Fruit fly (Drosophila melanogaster) whole organism, adult: ENCODE measurements around the gene opa.

ENCODE experiments used
- CG11617 ChIP-seq: fragments of 200-800 bp; sonication (Bioruptor generic); optimal IDR thresholded peaks from 2 replicates; lab custom pipeline; 2017; ENCODE audit warnings: mild to moderate bottlenecking, missing biosample characterization, missing genetic modification reagents, missing genetic modification characterization
- CG12768 ChIP-seq: fragments of 200-800 bp; sonication (Bioruptor generic); optimal IDR thresholded peaks from 2 replicates; lab custom pipeline; 2017; ENCODE audit warnings: missing biosample characterization, missing genetic modification characterization, mild to moderate bottlenecking, moderate library complexity, missing genetic modification reagents
- CG14711 ChIP-seq: fragments of 200-800 bp; sonication (Bioruptor generic); optimal IDR thresholded peaks from 2 replicates; lab custom pipeline; 2018; ENCODE audit warnings: missing biosample characterization, mild to moderate bottlenecking, missing genetic modification characterization, moderate library complexity
- CG1620 ChIP-seq: fragments of 200-800 bp; sonication (Bioruptor generic); optimal IDR thresholded peaks from 2 replicates; lab custom pipeline; 2016; ENCODE audit warnings: missing biosample characterization, missing genetic modification characterization
- CG33017 ChIP-seq: fragments of 200-800 bp; sonication (Bioruptor generic); optimal IDR thresholded peaks from 2 replicates; lab custom pipeline; 2018; ENCODE audit warnings: missing biosample characterization, mild to moderate bottlenecking, missing genetic modification characterization, moderate library complexity
- CG5204 ChIP-seq: fragments of 200-800 bp; sonication (Bioruptor generic); optimal IDR thresholded peaks from 2 replicates; lab custom pipeline; 2016; ENCODE audit warnings: missing biosample characterization, missing genetic modification characterization
- CG7045 ChIP-seq: fragments of 200-800 bp; sonication (Bioruptor generic); optimal IDR thresholded peaks from 2 replicates; lab custom pipeline; 2017; ENCODE audit warnings: missing biosample characterization, mild to moderate bottlenecking, missing genetic modification characterization
- CG7101 ChIP-seq: fragments of 200-800 bp; sonication (Bioruptor generic); optimal IDR thresholded peaks from 2 replicates; lab custom pipeline; 2018; ENCODE audit warnings: missing biosample characterization, mild to moderate bottlenecking, missing genetic modification characterization, moderate library complexity
- Clk ChIP-seq: fragments of 200-800 bp; sonication (Bioruptor generic); optimal IDR thresholded peaks from 2 replicates; lab custom pipeline; 2017; ENCODE audit warnings: missing biosample characterization, missing genetic modification characterization
- Crg-1 ChIP-seq: fragments of 200-800 bp; sonication (Bioruptor generic); optimal IDR thresholded peaks from 2 replicates; lab custom pipeline; 2016; ENCODE audit warnings: missing biosample characterization, missing genetic modification characterization
- Hr96 ChIP-seq: fragments of 200-800 bp; sonication (Bioruptor generic); optimal IDR thresholded peaks from 2 replicates; lab custom pipeline; 2016; ENCODE audit warnings: missing biosample characterization, missing genetic modification characterization
- Mnt ChIP-seq: fragments of 200-800 bp; sonication (Bioruptor generic); optimal IDR thresholded peaks from 2 replicates; lab custom pipeline; 2016; ENCODE audit warnings: missing biosample characterization, mild to moderate bottlenecking, missing genetic modification characterization
- bab1 ChIP-seq: fragments of 200-800 bp; sonication (Bioruptor generic); optimal IDR thresholded peaks from 3 replicates; lab custom pipeline; 2019; ENCODE audit warnings: missing biosample characterization, mild to moderate bottlenecking, missing genetic modification characterization, moderate library complexity
- cic ChIP-seq: fragments of 200-800 bp; sonication (Bioruptor generic); optimal IDR thresholded peaks from 2 replicates; lab custom pipeline; 2017; ENCODE audit warnings: missing biosample characterization, mild to moderate bottlenecking, missing genetic modification characterization, moderate library complexity
- cnc ChIP-seq, 2 experiments: fragments of >200 bp; optimal IDR thresholded peaks; 2 replicates each; lab custom pipeline; 2017
- kay ChIP-seq: fragments of 200-800 bp; sonication (Bioruptor generic); peaks from one replicate; lab custom pipeline; 2016; ENCODE audit warnings: missing biosample characterization, missing genetic modification characterization, borderline replicate concordance
- ovo ChIP-seq: fragments of 200-800 bp; sonication (Bioruptor generic); optimal IDR thresholded peaks from 2 replicates; lab custom pipeline; 2016; ENCODE audit warnings: missing biosample characterization, missing genetic modification characterization
- pad ChIP-seq: fragments of 200-800 bp; sonication (Bioruptor generic); optimal IDR thresholded peaks from 3 replicates; lab custom pipeline; 2017; ENCODE audit warnings: missing biosample characterization, missing genetic modification characterization, mild to moderate bottlenecking, moderate library complexity, missing genetic modification reagents
- tj ChIP-seq: fragments of 200-800 bp; sonication (Bioruptor generic); optimal IDR thresholded peaks from 3 replicates; lab custom pipeline; 2017; ENCODE audit warnings: missing biosample characterization, mild to moderate bottlenecking, missing genetic modification characterization, moderate library complexity
- toe ChIP-seq: fragments of 200-800 bp; sonication (Bioruptor generic); optimal IDR thresholded peaks from 2 replicates; lab custom pipeline; 2016; ENCODE audit warnings: missing biosample characterization, missing genetic modification characterization

The opa gene

DNA sequence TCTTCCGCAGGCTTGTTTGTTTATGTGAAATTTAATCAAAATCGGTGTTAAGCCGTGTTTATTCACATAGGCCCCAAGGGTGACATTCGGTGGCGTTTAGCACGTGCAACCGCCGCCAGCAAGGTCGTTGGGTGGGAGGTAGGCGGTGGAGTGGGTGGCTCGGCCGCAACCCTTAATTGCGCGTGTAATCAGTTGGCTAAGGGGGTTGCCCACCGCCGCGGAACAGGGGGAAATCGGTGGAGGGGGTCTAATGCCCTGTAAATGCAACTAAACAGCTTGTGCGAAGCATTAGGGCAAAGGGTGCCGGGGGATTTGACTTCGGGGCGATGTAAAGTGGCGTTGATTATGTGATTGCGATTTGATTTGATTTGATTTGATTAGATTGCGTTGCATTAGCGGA, 51.0 kb downstream of the opa start:
- TF ChIP-seq Clk (no peak), CG14711 (tag; lab: Kevin White, UChicago) (no peak), CG1620 (GFP tag; lab: Kevin White, UChicago) (no peak), cnc (optimal IDR thresholded peaks at IDR 0.05; lab: Kevin White, UChicago) (no peak), CG5204 (GFP tag; lab: Kevin White, UChicago) (no peak), bab1 (GFP tag; lab: Kevin White, UChicago) (no peak)

DNA sequence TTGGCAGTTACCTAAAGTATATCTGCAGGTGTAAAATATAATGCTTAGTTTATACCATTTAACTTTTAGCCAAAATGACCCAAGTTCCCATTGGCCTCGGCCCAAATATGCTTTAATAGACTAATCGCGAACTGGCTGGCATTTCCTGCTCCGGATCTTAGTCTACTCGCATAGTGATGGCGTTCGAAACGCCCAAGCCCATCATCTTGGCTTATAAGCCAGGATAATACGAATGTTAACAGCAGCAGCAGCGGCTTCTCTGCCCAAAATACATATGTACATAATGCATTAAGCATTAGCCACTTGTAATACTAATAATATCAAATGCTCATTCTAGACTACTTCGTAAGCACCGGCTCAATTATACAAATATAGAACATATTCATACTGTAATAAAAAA, 52.2 kb downstream of the opa start:
- TF ChIP-seq CG7101 (tag; lab: Kevin White, UChicago) (no peak), tj (GFP tag; lab: Kevin White, UChicago) (no peak), ovo (GFP tag; lab: Kevin White, UChicago) (no peak), pad (no peak), CG7045 (GFP tag; lab: Kevin White, UChicago) (no peak), Clk (no peak), CG1620 (GFP tag; lab: Kevin White, UChicago) (no peak), CG12768 (GFP tag; lab: Kevin White, UChicago) (no peak), CG11617 (GFP tag; lab: Kevin White, UChicago) (no peak), toe (GFP tag; lab: Kevin White, UChicago) (no peak), CG14711 (tag; lab: Kevin White, UChicago) (no peak), kay (no peak), cnc (optimal IDR thresholded peaks at IDR 0.05; lab: Kevin White, UChicago) (no peak), CG33017 (tag; lab: Kevin White, UChicago) (no peak), CG5204 (GFP tag; lab: Kevin White, UChicago) (no peak), Crg-1 (GFP tag; lab: Kevin White, UChicago) (no peak)

DNA sequence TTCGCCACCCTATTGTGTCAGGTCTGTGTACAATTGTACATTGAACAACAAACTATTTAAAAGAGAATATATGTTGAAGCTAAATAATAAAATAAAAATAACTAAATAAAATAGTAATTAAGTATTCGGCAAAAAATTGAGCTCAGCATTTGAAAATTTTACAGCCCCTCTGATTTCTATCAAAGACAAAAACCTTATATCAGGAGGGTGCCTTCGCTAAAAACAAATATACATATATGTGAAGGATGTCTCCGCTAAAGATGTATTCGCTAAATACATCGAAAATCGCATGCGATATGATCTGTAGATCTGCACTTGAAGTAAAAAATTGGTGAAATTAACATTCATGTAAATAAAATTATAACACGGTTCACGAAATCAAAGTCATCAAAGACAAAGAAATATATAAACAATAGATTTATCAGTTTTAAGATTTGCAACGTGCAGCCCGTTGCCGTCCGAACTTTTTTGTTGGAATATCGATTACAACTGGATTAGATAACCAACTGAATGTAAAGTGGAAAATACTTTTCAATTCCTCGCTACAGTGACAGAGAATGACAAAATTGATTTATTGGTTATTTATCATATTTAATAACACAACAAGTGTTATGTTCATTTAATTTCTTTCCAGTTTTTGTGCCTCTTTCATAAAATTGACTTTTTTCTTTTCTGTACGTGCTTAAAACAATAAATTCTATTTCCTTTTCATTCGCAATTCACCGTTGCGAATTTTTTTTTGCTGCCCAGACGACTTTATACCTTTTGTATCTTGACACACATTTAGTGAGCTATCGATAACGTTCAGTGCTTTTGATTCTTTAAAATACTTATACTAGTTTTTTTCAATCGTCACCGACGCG, 53.4 kb downstream of the opa start, which contains the start of gene Gnf1:
Gene Gnf1, plus strand, starts transcription at position 859 of the 863 bp plus-strand sequence.
- no peak for TF ChIP-seq bab1 (GFP tag; lab: Kevin White, UChicago)
- no peak for TF ChIP-seq pad
- TF ChIP-seq CG11617 (GFP tag; lab: Kevin White, UChicago) = no peak
- TF ChIP-seq CG7045 (GFP tag; lab: Kevin White, UChicago) = no peak
- no peak for TF ChIP-seq CG12768 (GFP tag; lab: Kevin White, UChicago)
- peak; percentile 72 for TF ChIP-seq kay
- no peak for TF ChIP-seq cnc (optimal IDR thresholded peaks at IDR 0.05; lab: Kevin White, UChicago)

DNA sequence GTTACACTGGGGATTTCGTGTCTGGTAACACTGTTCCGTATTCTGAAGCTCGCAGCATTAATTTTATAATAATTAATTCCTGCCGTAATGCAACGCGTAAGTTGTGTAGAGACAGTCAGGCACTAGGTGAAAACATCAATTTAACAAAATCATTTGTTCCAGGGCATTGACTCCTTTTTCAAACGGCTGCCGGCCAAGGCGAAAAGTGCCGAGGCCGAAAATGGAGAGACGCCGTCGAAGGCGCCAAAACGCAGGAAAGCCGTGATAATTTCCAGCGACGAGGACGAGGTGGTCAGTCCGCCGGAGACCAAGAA, 54.0 kb downstream of the opa start:
- TF ChIP-seq Hr96 (GFP tag; lab: Kevin White, UChicago) (no peak), bab1 (GFP tag; lab: Kevin White, UChicago) (peak; percentile 14)

DNA sequence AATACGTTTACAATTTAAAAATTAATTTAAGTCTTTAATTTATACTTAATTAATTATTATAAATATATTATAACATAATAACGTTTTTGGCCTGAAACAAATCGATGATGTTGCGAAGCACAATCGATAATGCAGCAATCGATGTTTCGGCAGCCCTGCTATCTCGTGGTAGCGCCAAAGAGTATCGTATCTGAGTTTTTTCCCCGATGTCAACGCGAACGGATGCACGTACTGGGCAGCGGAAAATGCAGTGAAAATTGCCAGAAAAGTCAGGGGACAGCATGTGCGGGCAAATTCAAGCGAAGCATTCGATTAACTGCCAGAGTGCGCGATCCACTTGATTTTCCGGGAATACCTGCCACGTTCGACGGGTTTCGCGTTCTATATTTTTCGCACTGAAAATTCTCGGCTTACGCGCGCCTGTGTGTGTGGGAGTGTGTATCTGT, 57.8 kb downstream of the opa start, which contains the start of gene Cdep:
Gene Cdep, plus strand, starts transcription at position 188 of the 446 bp plus-strand sequence.
- TF ChIP-seq CG12768 (GFP tag; lab: Kevin White, UChicago) (peak; percentile 38), Crg-1 (GFP tag; lab: Kevin White, UChicago) (peak; percentile 44), cnc (optimal IDR thresholded peaks at IDR 0.05; lab: Kevin White, UChicago) (no peak), cic (GFP tag; lab: Kevin White, UChicago) (peak; percentile 34), CG1620 (GFP tag; lab: Kevin White, UChicago) (peak; percentile 36), CG5204 (GFP tag; lab: Kevin White, UChicago) (peak; percentile 7), CG14711 (tag; lab: Kevin White, UChicago) (peak; percentile 43), toe (GFP tag; lab: Kevin White, UChicago) (peak; percentile 51), Clk (peak; percentile 27), tj (GFP tag; lab: Kevin White, UChicago) (peak; percentile 52), bab1 (GFP tag; lab: Kevin White, UChicago) (peak; percentile 35), CG7101 (tag; lab: Kevin White, UChicago) (peak; percentile 28), CG7045 (GFP tag; lab: Kevin White, UChicago) (peak; percentile 60), Hr96 (GFP tag; lab: Kevin White, UChicago) (peak; percentile 61), CG11617 (GFP tag; lab: Kevin White, UChicago) (peak; percentile 51), pad (no peak), kay (peak; percentile 92), Mnt (GFP tag; lab: Kevin White, UChicago) (peak; percentile 84), CG33017 (tag; lab: Kevin White, UChicago) (no peak), ovo (GFP tag; lab: Kevin White, UChicago) (peak; percentile 30)

DNA sequence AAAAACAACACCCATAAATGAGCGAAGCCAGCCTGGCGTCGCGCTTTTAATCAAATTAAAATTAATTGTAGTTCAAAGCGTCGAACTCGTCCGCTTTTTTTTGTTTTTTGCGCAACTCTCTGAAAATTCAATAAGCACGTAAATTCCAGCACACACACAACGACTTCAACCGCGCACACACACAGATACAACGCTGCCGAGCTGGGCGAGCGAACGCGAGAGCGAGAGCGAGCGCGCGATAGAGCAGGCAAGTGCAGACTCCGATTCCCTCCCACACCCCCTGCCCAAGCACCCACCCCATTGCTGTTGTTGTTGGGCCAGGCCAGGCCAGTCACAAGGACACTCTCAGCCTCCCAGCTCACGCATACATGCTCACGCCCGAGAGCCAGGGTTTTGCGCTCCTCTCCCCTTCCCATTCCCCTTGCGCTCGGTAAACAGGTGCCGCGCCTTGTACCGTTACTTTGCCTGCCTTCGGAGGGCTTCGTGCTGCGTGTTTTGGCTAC, 58.3 kb downstream of the opa start:
- TF ChIP-seq pad = peak; percentile 87
- TF ChIP-seq Clk = peak; percentile 35
- TF ChIP-seq ovo (GFP tag; lab: Kevin White, UChicago) = peak; percentile 89
- peak; percentile 5 for TF ChIP-seq CG1620 (GFP tag; lab: Kevin White, UChicago)
- TF ChIP-seq cic (GFP tag; lab: Kevin White, UChicago) = peak; percentile 44
- no peak for TF ChIP-seq CG7101 (tag; lab: Kevin White, UChicago)
- no peak for TF ChIP-seq bab1 (GFP tag; lab: Kevin White, UChicago)
- TF ChIP-seq CG12768 (GFP tag; lab: Kevin White, UChicago) = peak; percentile 49
- no peak for TF ChIP-seq kay
